Worm (Caenorhabditis elegans) whole organism, L2 larva: ENCODE results near the gene cav-2.

Experiments used
- C34F6.9 ChIP-seq: fragments of 150-350 bp; optimal IDR thresholded peaks from 2 replicates; lab custom pipeline; 2014; ENCODE audit warnings: missing biosample characterization, missing genetic modification characterization
- F13H6.1 ChIP-seq: sonication (generic microtip); optimal IDR thresholded peaks from 2 replicates; lab custom pipeline; 2016; ENCODE audit warnings: missing genetic modification characterization, missing compliant biosample characterization
- R02D3.7 ChIP-seq: fragments of 150-350 bp; optimal IDR thresholded peaks from 2 replicates; lab custom pipeline; 2014; ENCODE audit warnings: missing biosample characterization, missing genetic modification characterization
- ZK546.5 ChIP-seq: sonication (generic microtip); optimal IDR thresholded peaks from 2 replicates; lab custom pipeline; 2017; ENCODE audit warnings: missing biosample characterization, missing genetic modification characterization
- alr-1 ChIP-seq: fragments of 150-350 bp; optimal IDR thresholded peaks from 2 replicates; lab custom pipeline; 2014; ENCODE audit warnings: missing biosample characterization, missing genetic modification characterization
- ama-1 ChIP-seq: fragments of 150-350 bp; optimal IDR thresholded peaks from 2 replicates; lab custom pipeline; 2018; ENCODE audit warnings: inconsistent platforms
- blmp-1 ChIP-seq: sonication (generic microtip); optimal IDR thresholded peaks from 2 replicates; lab custom pipeline; 2017; ENCODE audit warnings: missing genetic modification characterization, mild to moderate bottlenecking, missing compliant biosample characterization, antibody characterized with exemption, moderate library complexity; ENCODE audit not compliant: insufficient read depth
- ceh-16 ChIP-seq: fragments of 150-350 bp; optimal IDR thresholded peaks from 2 replicates; lab custom pipeline; 2014; ENCODE audit warnings: missing biosample characterization, missing genetic modification characterization
- crh-2 ChIP-seq: sonication (generic microtip); optimal IDR thresholded peaks from 2 replicates; lab custom pipeline; 2017; ENCODE audit warnings: missing biosample characterization, missing genetic modification characterization
- dmd-4 ChIP-seq: sonication (generic microtip); optimal IDR thresholded peaks from 2 replicates; lab custom pipeline; 2017; ENCODE audit warnings: missing biosample characterization, missing genetic modification characterization
- fos-1 ChIP-seq: fragments of 150-350 bp; optimal IDR thresholded peaks from 2 replicates; lab custom pipeline; 2014; ENCODE audit warnings: missing biosample characterization, missing genetic modification characterization
- gmeb-1 ChIP-seq: fragments of 150-350 bp; optimal IDR thresholded peaks from 2 replicates; lab custom pipeline; 2014; ENCODE audit warnings: missing biosample characterization, missing genetic modification characterization
- lin-13 ChIP-seq: fragments of 150-350 bp; optimal IDR thresholded peaks from 2 replicates; lab custom pipeline; 2014; ENCODE audit warnings: missing biosample characterization, missing genetic modification reagents, missing genetic modification characterization
- lin-39 ChIP-seq: fragments of 150-350 bp; optimal IDR thresholded peaks from 2 replicates; lab custom pipeline; 2014; ENCODE audit warnings: missing biosample characterization, missing genetic modification reagents, missing genetic modification characterization
- lsy-2 ChIP-seq, 2 experiments: fragments of 150-350 bp in 1 of 2; sonication (generic microtip) in 1 of 2; optimal IDR thresholded peaks; 2 replicates each; lab custom pipeline; 2014 to 2017; ENCODE audit warnings: missing biosample characterization in 2 of 2, missing genetic modification characterization in 2 of 2
- mab-5 ChIP-seq: fragments of 150-350 bp; optimal IDR thresholded peaks from 2 replicates; lab custom pipeline; 2014; ENCODE audit warnings: missing biosample characterization, missing genetic modification characterization
- mdl-1 ChIP-seq, 2 experiments: fragments of 150-350 bp in 1 of 2; sonication (generic microtip) in 1 of 2; optimal IDR thresholded peaks; 2 replicates each; lab custom pipeline; 2017; ENCODE audit warnings: missing biosample characterization in 2 of 2, missing genetic modification characterization in 2 of 2
- nhr-10 ChIP-seq: sonication (generic microtip); optimal IDR thresholded peaks from 2 replicates; lab custom pipeline; 2017; ENCODE audit warnings: missing biosample characterization, missing genetic modification characterization
- nhr-12 ChIP-seq: fragments of 150-350 bp; optimal IDR thresholded peaks from 2 replicates; lab custom pipeline; 2014; ENCODE audit warnings: missing biosample characterization, missing genetic modification characterization
- nhr-129 ChIP-seq: fragments of 150-350 bp; optimal IDR thresholded peaks from 2 replicates; lab custom pipeline; 2014; ENCODE audit warnings: missing biosample characterization, missing genetic modification characterization
- nhr-23 ChIP-seq: fragments of 150-350 bp; optimal IDR thresholded peaks from 2 replicates; lab custom pipeline; 2014; ENCODE audit warnings: missing biosample characterization, missing genetic modification reagents, missing genetic modification characterization
- nhr-25 ChIP-seq: fragments of 150-350 bp; sonication (generic microtip); optimal IDR thresholded peaks from 3 replicates; lab custom pipeline; 2014; ENCODE audit warnings: missing biosample characterization, missing genetic modification characterization
- peb-1 ChIP-seq: fragments of 150-350 bp; optimal IDR thresholded peaks from 2 replicates; lab custom pipeline; 2014; ENCODE audit warnings: missing biosample characterization, missing genetic modification characterization
- sem-4 ChIP-seq: fragments of 150-350 bp; optimal IDR thresholded peaks from 2 replicates; lab custom pipeline; 2014; ENCODE audit warnings: missing biosample characterization, missing genetic modification reagents, missing genetic modification characterization
- skn-1 ChIP-seq: sonication (generic microtip); optimal IDR thresholded peaks from 2 replicates; lab custom pipeline; 2017; ENCODE audit warnings: missing biosample characterization, missing genetic modification characterization
- sma-3 ChIP-seq: sonication (generic microtip); optimal IDR thresholded peaks from 2 replicates; lab custom pipeline; 2016; ENCODE audit warnings: missing genetic modification reagents, missing genetic modification characterization, missing compliant biosample characterization
- sma-9 ChIP-seq, 2 experiments: fragments of 150-350 bp in 1 of 2; sonication (generic microtip) in 1 of 2; optimal IDR thresholded peaks; 2 replicates each; lab custom pipeline; 2014 to 2016; ENCODE audit warnings: missing genetic modification characterization in 2 of 2, mild to moderate bottlenecking in 1 of 2, missing biosample characterization in 1 of 2, missing compliant biosample characterization in 1 of 2, missing genetic modification reagents in 1 of 2, moderate library complexity in 1 of 2
- snpc-4 ChIP-seq: fragments of 150-350 bp; optimal IDR thresholded peaks from 2 replicates; lab custom pipeline; 2014; ENCODE audit warnings: missing biosample characterization, missing genetic modification characterization
- unc-55 ChIP-seq: fragments of 150-350 bp; sonication (generic microtip); optimal IDR thresholded peaks from 3 replicates; lab custom pipeline; 2014; ENCODE audit warnings: missing biosample characterization, missing genetic modification reagents, missing genetic modification characterization
- unc-62 ChIP-seq: fragments of 150-350 bp; optimal IDR thresholded peaks from 2 replicates; lab custom pipeline; 2014; ENCODE audit warnings: missing biosample characterization, missing genetic modification reagents, missing genetic modification characterization
- ztf-4 ChIP-seq: fragments of 150-350 bp; optimal IDR thresholded peaks from 2 replicates; lab custom pipeline; 2014; ENCODE audit warnings: missing biosample characterization, missing genetic modification characterization

Gene cav-2

DNA sequence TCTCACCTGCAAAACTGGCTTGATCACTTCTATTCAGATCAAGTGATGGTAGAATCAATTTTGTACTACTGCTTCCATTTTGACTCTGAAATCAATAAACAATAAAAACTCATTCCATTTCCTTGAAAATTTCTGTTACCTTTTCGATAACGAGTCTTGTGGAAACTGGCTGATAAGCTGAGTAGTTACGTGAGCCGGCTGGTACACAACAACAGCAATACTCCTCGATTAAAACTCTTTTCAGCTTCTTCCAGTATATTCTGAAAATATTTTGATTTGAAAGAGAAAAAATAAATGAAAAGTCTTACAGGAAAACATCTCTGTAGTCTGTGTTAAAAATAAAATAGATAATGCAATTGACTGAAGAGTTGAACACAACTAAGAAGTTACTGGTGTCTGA is 24.4 kb upstream of the cav-2 start:
- TF ChIP-seq blmp-1 (tag; lab: Kevin White, UChicago), result no peak
- TF ChIP-seq ZK546.5 (tag; lab: Kevin White, UChicago), result no peak
- TF ChIP-seq R02D3.7 (tag; lab: Kevin White, UChicago), result no peak
- TF ChIP-seq crh-2 (tag; lab: Kevin White, UChicago), result no peak
- TF ChIP-seq nhr-129 (tag; lab: Kevin White, UChicago), result no peak
- no peak for TF ChIP-seq mdl-1 (tag; optimal IDR thresholded peaks at IDR 0.05; lab: Kevin White, UChicago)
- TF ChIP-seq, all 48 proteins: peak for 0

DNA sequence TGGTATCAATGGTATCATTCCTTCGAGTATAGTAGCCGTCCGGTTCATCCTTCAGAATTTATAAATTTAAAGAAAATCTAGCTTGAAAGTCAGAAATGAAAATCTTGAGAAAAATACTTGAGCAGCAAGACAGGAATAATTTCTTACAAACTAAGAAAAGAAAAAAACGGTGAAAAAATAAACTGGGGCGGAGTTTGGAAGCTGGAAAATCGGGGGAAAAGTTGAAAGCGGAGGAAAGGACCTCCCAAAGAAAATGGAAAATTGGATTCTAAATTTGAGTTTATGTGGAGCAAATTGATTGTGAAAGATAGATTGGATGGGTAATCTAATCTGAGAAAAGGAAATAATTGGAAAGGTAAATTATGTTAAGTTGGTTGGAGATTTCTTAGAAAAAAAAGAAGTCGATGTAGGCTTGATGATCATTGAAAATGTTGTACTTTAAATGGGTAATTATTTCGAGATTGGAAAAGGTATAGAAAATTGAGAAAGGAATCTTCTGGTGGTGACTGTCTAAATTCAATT is 20.8 kb upstream of the cav-2 start, which contains the start of gene frpr-5:
Gene frpr-5, minus strand, starts transcription at position 51 of the 522 bp plus-strand sequence.
- TF ChIP-seq ceh-16 (tag; lab: Kevin White, UChicago) (no peak), mab-5 (tag; lab: Kevin White, UChicago) (no peak), R02D3.7 (tag; lab: Kevin White, UChicago) (no peak), dmd-4 (no peak), nhr-10 (no peak), unc-55 (no peak), lin-39 (tag; lab: Kevin White, UChicago) (no peak), ama-1 (lab: Kevin White, UChicago) (no peak), sem-4 (tag; lab: Kevin White, UChicago) (no peak), ztf-4 (tag; lab: Kevin White, UChicago) (no peak), sma-3 (no peak)

- no peak for TF ChIP-seq blmp-1 (tag; lab: Kevin White, UChicago)
- TF ChIP-seq snpc-4 (tag; lab: Kevin White, UChicago), result peak; percentile 14
- TF ChIP-seq ceh-16 (tag; lab: Kevin White, UChicago), result no peak
- peak; percentile 30 for TF ChIP-seq sma-3
- peak; percentile 7 for TF ChIP-seq skn-1 (tag; lab: Kevin White, UChicago)
- peak; percentile 82 for TF ChIP-seq C34F6.9 (tag; lab: Kevin White, UChicago)
- TF ChIP-seq gmeb-1 (tag; lab: Kevin White, UChicago), result peak; percentile 64
- TF ChIP-seq unc-55, result peak; percentile 67
- no peak for TF ChIP-seq nhr-25 (tag; lab: Kevin White, UChicago)
- no peak for TF ChIP-seq alr-1 (tag; lab: Kevin White, UChicago)
- TF ChIP-seq nhr-10, result no peak
- TF ChIP-seq fos-1, result peak; percentile 50
- TF ChIP-seq ZK546.5 (tag; lab: Kevin White, UChicago), result no peak
- TF ChIP-seq lsy-2 (tag; optimal IDR thresholded peaks at IDR 0.05; lab: Kevin White, UChicago), result peak; percentile 43 to 67
- TF ChIP-seq lin-13 (GFP tag; lab: Kevin White, UChicago), result peak; percentile 1
- TF ChIP-seq dmd-4, result no peak
- no peak for TF ChIP-seq nhr-12 (tag; lab: Kevin White, UChicago)
- peak; percentile 54 for TF ChIP-seq sma-9 (GFP tag; optimal IDR thresholded peaks at IDR 0.05; lab: Kevin White, UChicago)
- no peak for TF ChIP-seq sma-9 (tag; optimal IDR thresholded peaks at IDR 0.05; lab: Kevin White, UChicago)
- TF ChIP-seq crh-2 (tag; lab: Kevin White, UChicago), result peak; percentile 54
- peak; percentile 60 for TF ChIP-seq nhr-129 (tag; lab: Kevin White, UChicago)
- no peak for TF ChIP-seq sem-4 (tag; lab: Kevin White, UChicago)
- no peak for TF ChIP-seq F13H6.1 (tag; lab: Kevin White, UChicago)
- TF ChIP-seq, all 48 proteins: peak for 12
Measured at ce11 chrV:13551601-13552000, 5.3 kb upstream of the cav-2 start, which contains the start of the genes C56A3.4 and C56A3.5. TSS of gene C56A3.4 (minus strand) at chrV:13551754. TSS of gene C56A3.5 (plus strand) at chrV:13551967.

DNA sequence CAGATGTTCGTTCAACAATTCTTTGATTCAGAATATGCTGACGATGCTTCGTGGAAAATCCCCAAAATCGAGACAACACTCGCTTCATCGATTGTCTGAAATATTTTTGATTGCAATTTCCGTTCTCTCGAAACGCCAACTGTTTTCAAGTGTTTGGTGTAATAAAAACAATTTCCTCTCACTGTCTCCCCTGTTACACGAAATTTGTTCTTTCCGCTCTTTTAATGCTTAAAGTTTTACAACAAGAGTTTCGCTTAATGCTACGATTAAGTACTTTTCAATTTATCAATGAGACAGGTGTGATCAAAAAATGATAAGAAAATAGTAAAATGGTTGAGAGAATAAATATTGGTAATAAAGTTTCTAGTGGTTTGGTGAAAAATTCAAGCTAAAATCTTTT is 607 bp upstream of the cav-2 start, which contains the start of gene C56A3.6:
Gene C56A3.6, minus strand, starts transcription at position 101 of the 400 bp plus-strand sequence.
- TF ChIP-seq R02D3.7 (tag; lab: Kevin White, UChicago) (no peak), peb-1 (tag; lab: Kevin White, UChicago) (no peak), unc-62 (GFP tag; lab: Kevin White, UChicago) (no peak), lin-39 (tag; lab: Kevin White, UChicago) (no peak), C34F6.9 (tag; lab: Kevin White, UChicago) (no peak), mdl-1 (tag; optimal IDR thresholded peaks at IDR 0.05; lab: Kevin White, UChicago) (no peak), lsy-2 (tag; optimal IDR thresholded peaks at IDR 0.05; lab: Kevin White, UChicago) (no peak), skn-1 (tag; lab: Kevin White, UChicago) (no peak), nhr-23 (no peak), fos-1 (no peak), blmp-1 (tag; lab: Kevin White, UChicago) (no peak), mab-5 (tag; lab: Kevin White, UChicago) (no peak), lin-13 (GFP tag; lab: Kevin White, UChicago) (no peak), nhr-129 (tag; lab: Kevin White, UChicago) (no peak)
